Worm (Caenorhabditis elegans) whole organism, L4 larva: ENCODE measurements around the gene EEED8.4.

Experiments
- D1046.2 ChIP-seq: fragments of 200-800 bp; sonication (Bioruptor generic); IDR thresholded peaks from 2 replicates; pipeline ENCODE4 v1.3.6; 2022; ENCODE audit warnings: missing genetic modification characterization, missing compliant biosample characterization
- F26F4.8 ChIP-seq: fragments of 200-800 bp; sonication (Bioruptor generic); conservative IDR thresholded peaks from 2 replicates; pipeline ENCODE4 v1.3.6; 2022; ENCODE audit warnings: missing genetic modification characterization, missing compliant biosample characterization
- F49E8.2 ChIP-seq: sonication (generic microtip); optimal IDR thresholded peaks from 2 replicates; lab custom pipeline; 2016; ENCODE audit warnings: missing compliant biosample characterization, mild to moderate bottlenecking, missing genetic modification characterization, borderline replicate concordance
- R02D3.7 ChIP-seq: fragments of 150-350 bp; sonication (generic microtip); optimal IDR thresholded peaks from 3 replicates; lab custom pipeline; 2014; ENCODE audit warnings: missing biosample characterization, missing genetic modification characterization
- T20F7.1 ChIP-seq: fragments of 200-800 bp; sonication (Bioruptor generic); optimal IDR thresholded peaks from 2 replicates; lab custom pipeline; 2018; ENCODE audit warnings: mild to moderate bottlenecking, missing genetic modification characterization, missing compliant biosample characterization
- T26A8.4 ChIP-seq: fragments of 200-800 bp; sonication (Bioruptor generic); IDR thresholded peaks from 2 replicates; pipeline ENCODE4 v1.3.6; 2022; ENCODE audit warnings: missing genetic modification characterization, missing compliant biosample characterization
- Y5F2A.4 ChIP-seq: fragments of 200-800 bp; sonication (Bioruptor generic); optimal IDR thresholded peaks from 2 replicates; lab custom pipeline; 2018; ENCODE audit warnings: mild to moderate bottlenecking, missing genetic modification characterization, missing compliant biosample characterization
- ZK337.2 ChIP-seq: fragments of 200-800 bp; sonication (Bioruptor generic); IDR thresholded peaks from 2 replicates; pipeline ENCODE4 v1.3.6; 2022; ENCODE audit warnings: missing genetic modification reagents, missing genetic modification characterization, missing compliant biosample characterization
- ZK546.5 ChIP-seq, 2 experiments: sonication (generic microtip); optimal IDR thresholded peaks; 2 replicates each; lab custom pipeline; 2017; ENCODE audit warnings: missing biosample characterization in 2 of 2, missing genetic modification characterization in 2 of 2
- aha-1 ChIP-seq: fragments of 150-350 bp; peaks from one replicate; lab custom pipeline; 2014; ENCODE audit warnings: missing biosample characterization, missing genetic modification characterization
- aly-2 ChIP-seq: sonication (generic microtip); optimal IDR thresholded peaks from 2 replicates; lab custom pipeline; 2018; ENCODE audit warnings: missing biosample characterization, missing genetic modification characterization
- ceh-20 ChIP-seq: fragments of 200-800 bp; sonication (Bioruptor generic); IDR thresholded peaks from 2 replicates; pipeline ENCODE4 v1.3.6; 2022; ENCODE audit warnings: missing genetic modification reagents, missing genetic modification characterization, missing compliant biosample characterization
- ceh-28 ChIP-seq: fragments of 150-350 bp; optimal IDR thresholded peaks from 2 replicates; lab custom pipeline; 2014; ENCODE audit warnings: missing biosample characterization, missing genetic modification reagents, missing genetic modification characterization
- ceh-44 ChIP-seq: fragments of 200-800 bp; sonication (Bioruptor generic); IDR thresholded peaks from 2 replicates; pipeline ENCODE4 v1.3.6; 2022; ENCODE audit warnings: missing genetic modification reagents, missing genetic modification characterization, missing compliant biosample characterization
- ceh-82 ChIP-seq: sonication (generic microtip); optimal IDR thresholded peaks from 2 replicates; lab custom pipeline; 2017; ENCODE audit warnings: missing biosample characterization, missing genetic modification characterization
- ces-1 ChIP-seq: fragments of 150-350 bp; sonication (generic microtip); optimal IDR thresholded peaks from 4 replicates; lab custom pipeline; 2014; ENCODE audit warnings: missing biosample characterization, missing genetic modification reagents, missing genetic modification characterization
- ctbp-1 ChIP-seq: fragments of 200-800 bp; sonication (Bioruptor generic); IDR thresholded peaks from 2 replicates; pipeline ENCODE4 v1.3.6; 2022; ENCODE audit warnings: missing genetic modification reagents, missing genetic modification characterization, missing compliant biosample characterization
- daf-12 ChIP-seq: fragments of 150-350 bp; optimal IDR thresholded peaks from 2 replicates; lab custom pipeline; 2014; ENCODE audit warnings: missing biosample characterization, missing genetic modification reagents, missing genetic modification characterization
- daf-19 ChIP-seq: fragments of 200-800 bp; sonication (Bioruptor generic); conservative IDR thresholded peaks from 2 replicates; pipeline ENCODE4 v1.3.6; 2022; ENCODE audit warnings: missing genetic modification characterization, missing compliant biosample characterization
- daf-8 ChIP-seq: fragments of 200-800 bp; sonication (Bioruptor generic); IDR thresholded peaks from 2 replicates; pipeline ENCODE4 v1.3.6; 2022; ENCODE audit warnings: missing genetic modification characterization, missing compliant biosample characterization
- dmd-8 ChIP-seq: fragments of 200-800 bp; sonication (Bioruptor generic); IDR thresholded peaks from 2 replicates; pipeline ENCODE4 v1.3.6; 2022; ENCODE audit warnings: missing genetic modification characterization, missing compliant biosample characterization
- dpl-1 ChIP-seq: fragments of 150-350 bp; optimal IDR thresholded peaks from 2 replicates; lab custom pipeline; 2014; ENCODE audit warnings: missing biosample characterization, missing genetic modification reagents, missing genetic modification characterization
- egl-27 ChIP-seq: sonication (generic microtip); optimal IDR thresholded peaks from 3 replicates; lab custom pipeline; 2017; ENCODE audit warnings: missing biosample characterization, missing genetic modification reagents, missing genetic modification characterization
- fkh-10 ChIP-seq: fragments of 150-350 bp; optimal IDR thresholded peaks from 2 replicates; lab custom pipeline; 2014; ENCODE audit warnings: missing biosample characterization, missing genetic modification reagents, missing genetic modification characterization
- hlh-30 ChIP-seq: sonication (generic microtip); optimal IDR thresholded peaks from 2 replicates; lab custom pipeline; 2017; ENCODE audit warnings: antibody characterized with exemption, mild to moderate bottlenecking, missing genetic modification characterization, missing compliant biosample characterization; ENCODE audit not compliant: insufficient read depth
- jun-1 ChIP-seq: fragments of 150-350 bp; optimal IDR thresholded peaks from 2 replicates; lab custom pipeline; 2014; ENCODE audit warnings: missing biosample characterization, missing genetic modification reagents, missing genetic modification characterization
- lim-7 ChIP-seq: fragments of 200-800 bp; sonication (Bioruptor generic); IDR thresholded peaks from 2 replicates; pipeline ENCODE4 v1.3.6; 2022; ENCODE audit warnings: missing genetic modification characterization, missing compliant biosample characterization
- lin-13 ChIP-seq: fragments of 150-350 bp; optimal IDR thresholded peaks from 2 replicates; lab custom pipeline; 2014; ENCODE audit warnings: missing biosample characterization, missing genetic modification reagents, missing genetic modification characterization
- lin-38 ChIP-seq: fragments of 200-800 bp; sonication (Bioruptor generic); IDR thresholded peaks from 2 replicates; pipeline ENCODE4 v1.3.6; 2022; ENCODE audit warnings: missing genetic modification reagents, missing genetic modification characterization, missing compliant biosample characterization
- madf-5 ChIP-seq, 2 experiments: fragments of 200-800 bp; sonication (Bioruptor generic); IDR thresholded peaks; 2 replicates each; pipeline ENCODE4 v1.3.6; 2022; ENCODE audit warnings: missing compliant biosample characterization in 2 of 2, missing genetic modification characterization in 2 of 2
- mdt-29 ChIP-seq: fragments of 200-800 bp; sonication (Bioruptor generic); IDR thresholded peaks from 2 replicates; pipeline ENCODE4 v1.3.6; 2022; ENCODE audit warnings: missing genetic modification reagents, missing genetic modification characterization, missing compliant biosample characterization
- mep-1 ChIP-seq: fragments of 150-350 bp; sonication (generic microtip); optimal IDR thresholded peaks from 3 replicates; lab custom pipeline; 2014; ENCODE audit warnings: missing biosample characterization, missing genetic modification characterization
- nhr-10 ChIP-seq: fragments of 150-350 bp; optimal IDR thresholded peaks from 2 replicates; lab custom pipeline; 2014; ENCODE audit warnings: missing biosample characterization, missing genetic modification characterization
- nhr-102 ChIP-seq: sonication (generic microtip); optimal IDR thresholded peaks from 2 replicates; lab custom pipeline; 2016; ENCODE audit warnings: mild to moderate bottlenecking, missing genetic modification characterization, moderate library complexity, missing compliant biosample characterization
- nhr-11 ChIP-seq: fragments of 150-350 bp; optimal IDR thresholded peaks from 2 replicates; lab custom pipeline; 2014; ENCODE audit warnings: missing biosample characterization, missing genetic modification characterization
- nhr-111 ChIP-seq: fragments of 200-800 bp; sonication (Bioruptor generic); optimal IDR thresholded peaks from 2 replicates; lab custom pipeline; 2018; ENCODE audit warnings: mild to moderate bottlenecking, missing genetic modification characterization, missing compliant biosample characterization
- nhr-25 ChIP-seq: sonication (generic microtip); optimal IDR thresholded peaks from 2 replicates; lab custom pipeline; 2017; ENCODE audit warnings: missing genetic modification characterization, mild to moderate bottlenecking, missing compliant biosample characterization, antibody characterized with exemption, moderate library complexity, borderline replicate concordance; ENCODE audit not compliant: insufficient read depth
- nhr-28 ChIP-seq: fragments of 150-350 bp; optimal IDR thresholded peaks from 2 replicates; lab custom pipeline; 2014; ENCODE audit warnings: missing biosample characterization, missing genetic modification characterization
- nhr-48 ChIP-seq: sonication (generic microtip); optimal IDR thresholded peaks from 2 replicates; lab custom pipeline; 2016; ENCODE audit warnings: mild to moderate bottlenecking, missing genetic modification characterization, missing compliant biosample characterization
- nhr-6 ChIP-seq: fragments of 150-350 bp; optimal IDR thresholded peaks from 2 replicates; lab custom pipeline; 2014; ENCODE audit warnings: missing biosample characterization, missing genetic modification characterization
- pha-4 ChIP-seq, 2 experiments: fragments of 150-350 bp in 1 of 2; fragments of 200-800 bp in 1 of 2; sonication (Bioruptor generic) in 1 of 2; IDR thresholded peaks in 1 of 2; optimal IDR thresholded peaks in 1 of 2; 2 replicates each; pipeline versions ENCODE4 v1.3.6 to Lab custom; 2014 to 2022; ENCODE audit warnings: missing genetic modification characterization in 2 of 2, missing genetic modification reagents in 2 of 2, missing biosample characterization in 1 of 2, missing compliant biosample characterization in 1 of 2
- pqm-1 ChIP-seq: sonication (generic microtip); optimal IDR thresholded peaks from 2 replicates; lab custom pipeline; 2017; ENCODE audit warnings: missing biosample characterization, missing genetic modification characterization
- rbr-2 ChIP-seq: sonication (generic microtip); optimal IDR thresholded peaks from 2 replicates; lab custom pipeline; 2016; ENCODE audit warnings: missing genotype, missing genetic modification characterization, missing compliant biosample characterization
- saeg-2 ChIP-seq: fragments of 200-800 bp; sonication (Bioruptor generic); IDR thresholded peaks from 2 replicates; pipeline ENCODE4 v1.3.6; 2022; ENCODE audit warnings: missing genetic modification reagents, missing genetic modification characterization, missing compliant biosample characterization
- tag-97 ChIP-seq: fragments of 200-800 bp; sonication (Bioruptor generic); IDR thresholded peaks from 2 replicates; pipeline ENCODE4 v1.3.6; 2022; ENCODE audit warnings: missing genetic modification characterization, missing compliant biosample characterization
- tra-1 ChIP-seq: fragments of 200-800 bp; sonication (Bioruptor generic); IDR thresholded peaks from 2 replicates; pipeline ENCODE4 v1.3.6; 2022; ENCODE audit warnings: missing genetic modification reagents, missing genetic modification characterization, missing compliant biosample characterization
- unc-39 ChIP-seq: sonication (generic microtip); optimal IDR thresholded peaks from 2 replicates; lab custom pipeline; 2017; ENCODE audit warnings: missing biosample characterization, missing genetic modification characterization
- unc-62 ChIP-seq, 3 experiments: fragments of 150-350 bp in 1 of 3; sonication (generic microtip); optimal IDR thresholded peaks in 2 of 3; peaks in 1 of 3; 1 replicate in 1 of 3; 2 replicates in 2 of 3; lab custom pipeline; 2014 to 2017; ENCODE audit warnings: missing biosample characterization in 3 of 3, missing genetic modification characterization in 3 of 3, missing genetic modification reagents in 3 of 3, missing genotype in 1 of 3
- zag-1 ChIP-seq: fragments of 150-350 bp; optimal IDR thresholded peaks from 2 replicates; lab custom pipeline; 2014; ENCODE audit warnings: missing biosample characterization, missing genetic modification characterization
- zip-11 ChIP-seq: fragments of 200-800 bp; sonication (Bioruptor generic); IDR thresholded peaks from 2 replicates; pipeline ENCODE4 v1.3.6; 2022; ENCODE audit warnings: missing genetic modification characterization, missing compliant biosample characterization

The EEED8.4 gene

ce11 chrII:5373275-5374047 is 35.7 kb upstream of the EEED8.4 start, which contains the start of the genes agt-2 and F09E5.3 (continued):
- peak; percentile 65 for TF ChIP-seq pha-4 (GFP tag; IDR thresholded peaks at IDR 0.05; lab: Robert Waterston, UW)
- peak; percentile 15 for TF ChIP-seq pha-4 (tag; optimal IDR thresholded peaks at IDR 0.05; lab: Kevin White, UChicago)
- TF ChIP-seq mep-1 (tag; lab: Kevin White, UChicago) = peak; percentile 95
- TF ChIP-seq D1046.2 (GFP tag; lab: Robert Waterston, UW) = no peak
- TF ChIP-seq nhr-28 (tag; lab: Kevin White, UChicago) = peak; percentile 34
- TF ChIP-seq hlh-30 (tag; lab: Kevin White, UChicago) = peak; percentile 81
- TF ChIP-seq dmd-8 (GFP tag; lab: Robert Waterston, UW) = no peak
- peak in 1 of 2 experiments; percentile 88 for TF ChIP-seq unc-62 (GFP tag; optimal IDR thresholded peaks at IDR 0.05 in 1 of 2; lab: Kevin White, UChicago)
- no peak for TF ChIP-seq unc-62 (tag; optimal IDR thresholded peaks at IDR 0.05; lab: Kevin White, UChicago)
- no peak for TF ChIP-seq unc-39 (tag; lab: Kevin White, UChicago)
- peak; percentile 89 for TF ChIP-seq nhr-11 (tag; lab: Kevin White, UChicago)
- peak; percentile 73 for TF ChIP-seq nhr-25
- TF ChIP-seq nhr-111 (GFP tag; lab: Kevin White, UChicago) = no peak
- TF ChIP-seq saeg-2 (GFP tag; lab: Robert Waterston, UW) = no peak
- no peak for TF ChIP-seq ZK337.2 (GFP tag; lab: Robert Waterston, UW)
- no peak for TF ChIP-seq madf-5 (GFP tag; IDR thresholded peaks at IDR 0.05; lab: Robert Waterston, UW)
- TF ChIP-seq daf-19 (GFP tag; lab: Robert Waterston, UW) = peak; percentile 79; the same call in 1 of the 2 replicates
- peak; percentile 90 for TF ChIP-seq T26A8.4
- TF ChIP-seq ctbp-1 (GFP tag; lab: Robert Waterston, UW) = peak; percentile 80; the same call in 1 of the 2 replicates
- no peak for TF ChIP-seq daf-12 (tag; lab: Kevin White, UChicago)
- TF ChIP-seq ceh-44 (GFP tag; lab: Robert Waterston, UW) = no peak
- no peak for TF ChIP-seq nhr-10 (tag; lab: Kevin White, UChicago)
- TF ChIP-seq lim-7 = no peak
- peak; percentile 87 for TF ChIP-seq dpl-1 (GFP tag; lab: Kevin White, UChicago)
- TF ChIP-seq zag-1 (tag; lab: Kevin White, UChicago) = no peak
- TF ChIP-seq pqm-1 (tag; lab: Kevin White, UChicago) = peak; percentile 74
- peak; percentile 32 for TF ChIP-seq ces-1 (GFP tag; lab: Kevin White, UChicago)
- peak; percentile 79 for TF ChIP-seq nhr-102 (tag; lab: Kevin White, UChicago)
- TF ChIP-seq F26F4.8 = no peak
- TF ChIP-seq tag-97 (GFP tag; lab: Robert Waterston, UW) = no peak
- peak; percentile 85 for TF ChIP-seq ceh-20 (GFP tag; lab: Robert Waterston, UW)
- TF ChIP-seq zip-11 (GFP tag; lab: Robert Waterston, UW) = no peak
- peak; percentile 84 for TF ChIP-seq lin-13
- TF ChIP-seq T20F7.1 = peak; percentile 80
- no peak for TF ChIP-seq egl-27 (tag; lab: Kevin White, UChicago)
- no peak for TF ChIP-seq aly-2 (tag; lab: Kevin White, UChicago)
- peak; percentile 86 for TF ChIP-seq fkh-10 (GFP tag; lab: Kevin White, UChicago)
- TF ChIP-seq Y5F2A.4 (GFP tag; lab: Kevin White, UChicago) = peak; percentile 9
- TF ChIP-seq ceh-82 (tag; lab: Kevin White, UChicago) = no peak
- TF ChIP-seq jun-1 (tag; lab: Kevin White, UChicago) = no peak
- TF ChIP-seq rbr-2 (tag; lab: Kevin White, UChicago) = peak; percentile 89
- no peak for TF ChIP-seq ZK546.5 (tag; optimal IDR thresholded peaks at IDR 0.05; lab: Kevin White, UChicago)
- no peak for TF ChIP-seq F49E8.2 (tag; lab: Kevin White, UChicago)
- peak; percentile 67 for TF ChIP-seq nhr-48
- peak; percentile 58 for TF ChIP-seq nhr-6 (tag; lab: Kevin White, UChicago)
- TF ChIP-seq mdt-29 (GFP tag; lab: Robert Waterston, UW) = no peak
- TF ChIP-seq daf-8 = no peak
- TF ChIP-seq lin-38 = peak; percentile 86
- peak; percentile 47 for TF ChIP-seq tra-1 (GFP tag; lab: Robert Waterston, UW)
- peak; percentile 86 for TF ChIP-seq aha-1 (tag; lab: Kevin White, UChicago)
- no peak for TF ChIP-seq R02D3.7
- no peak for TF ChIP-seq ceh-28
